Fruit fly (Drosophila melanogaster): ENCODE measurements around the gene Ravus.

Ravus gene

DNA sequence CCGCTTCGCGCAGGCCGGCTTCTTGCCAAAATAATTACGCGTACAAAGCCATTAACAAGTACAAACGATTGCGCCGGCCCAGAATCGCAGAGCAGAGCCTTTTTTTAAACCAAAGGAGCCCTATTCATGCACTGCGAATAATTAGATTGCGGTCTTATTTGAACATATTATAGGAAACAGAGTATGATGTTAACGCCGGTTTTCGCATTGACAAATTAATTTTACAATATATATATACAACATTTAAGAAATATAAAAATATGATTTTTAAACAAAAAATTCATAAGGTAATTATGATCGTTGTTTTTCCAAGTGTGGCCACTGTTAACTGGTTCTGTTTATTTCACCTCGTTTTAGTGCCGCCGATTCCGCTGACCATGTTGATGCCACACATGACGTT lies 48.8 kb downstream of the Ravus start:
- no peak for TF ChIP-seq CG17801 (GFP tag; optimal IDR thresholded peaks at IDR 0.05; ENCODE audit: partially characterized antibody)

DNA sequence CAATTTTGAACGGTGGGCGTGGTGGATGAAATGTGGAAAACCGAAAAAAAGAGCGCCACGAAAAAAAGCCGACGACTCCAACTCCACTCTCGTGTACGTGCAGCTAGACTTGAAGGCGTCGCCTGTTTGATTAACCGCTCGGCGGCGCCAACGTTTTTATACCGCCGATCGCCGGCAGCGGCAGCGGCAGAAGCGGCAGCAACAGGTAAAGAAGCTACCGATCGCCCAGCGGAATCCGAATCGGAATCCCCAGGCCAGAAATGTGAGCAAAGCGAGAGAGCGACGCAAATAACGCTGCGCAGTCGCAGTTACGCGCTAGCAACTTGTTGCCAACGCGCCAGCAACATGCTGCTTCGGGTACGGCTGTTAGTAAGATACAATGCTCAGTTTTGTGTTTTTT lies 49.5 kb downstream of the Ravus start, which contains the start of gene CG8483:
CG8483 (minus strand) TSS at position 119 of the 400 bp plus-strand sequence.
- no peak for TF ChIP-seq CG17801 (GFP tag; optimal IDR thresholded peaks at IDR 0.05; ENCODE audit: partially characterized antibody)
